Worm (Caenorhabditis elegans) whole organism, late embryonic: ENCODE measurements around the gene F34H10.1.

Experiments
- Y22D7AL.16 ChIP-seq: sonication (generic microtip); optimal IDR thresholded peaks from 2 replicates; lab custom pipeline; 2016; ENCODE audit warnings: missing genetic modification characterization, missing compliant biosample characterization
- ama-1 ChIP-seq: fragments of 150-350 bp; optimal IDR thresholded peaks from 2 replicates; lab custom pipeline; 2014
- elt-2 ChIP-seq: sonication (generic microtip); optimal IDR thresholded peaks from 2 replicates; lab custom pipeline; 2016; ENCODE audit warnings: missing genetic modification reagents, missing genetic modification characterization, missing compliant biosample characterization
- fkh-10 ChIP-seq: fragments of 150-350 bp; optimal IDR thresholded peaks from 2 replicates; lab custom pipeline; 2014; ENCODE audit warnings: missing biosample characterization, missing genetic modification reagents, missing genetic modification characterization
- hlh-30 ChIP-seq: sonication (generic microtip); optimal IDR thresholded peaks from 2 replicates; lab custom pipeline; 2017; ENCODE audit warnings: antibody characterized with exemption, missing genetic modification characterization, missing compliant biosample characterization; ENCODE audit not compliant: insufficient read depth
- hlh-6 ChIP-seq: sonication (generic microtip); optimal IDR thresholded peaks from 2 replicates; lab custom pipeline; 2016; ENCODE audit warnings: missing genotype, missing genetic modification characterization, missing compliant biosample characterization
- odd-2 ChIP-seq: sonication (generic microtip); optimal IDR thresholded peaks from 2 replicates; lab custom pipeline; 2017; ENCODE audit warnings: antibody characterized with exemption, mild to moderate bottlenecking, missing genetic modification characterization, missing compliant biosample characterization
- pha-4 ChIP-seq: fragments of 150-350 bp; optimal IDR thresholded peaks from 2 replicates; lab custom pipeline; 2018; ENCODE audit warnings: missing biosample characterization, missing genetic modification reagents, missing genetic modification characterization
- ref-2 ChIP-seq: sonication (generic microtip); optimal IDR thresholded peaks from 2 replicates; lab custom pipeline; 2016; ENCODE audit warnings: missing genetic modification characterization, missing compliant biosample characterization
- sox-4 ChIP-seq: sonication (generic microtip); optimal IDR thresholded peaks from 2 replicates; lab custom pipeline; 2017; ENCODE audit warnings: mild to moderate bottlenecking, missing genetic modification characterization, inconsistent platforms, missing compliant biosample characterization

ce11 chrX:9648098-9648574 is 22.2 kb downstream of the F34H10.1 start, which contains the start of gene F34H10.4:
- TF ChIP-seq fkh-10 (GFP tag; lab: Kevin White, UChicago) (no peak), ama-1 (lab: Kevin White, UChicago) (no peak), ref-2 (tag; lab: Kevin White, UChicago) (no peak), pha-4 (tag; lab: Kevin White, UChicago) (no peak), Y22D7AL.16 (tag; lab: Kevin White, UChicago) (no peak), odd-2 (tag; lab: Kevin White, UChicago) (no peak), hlh-6 (no peak), elt-2 (tag; lab: Kevin White, UChicago) (no peak), hlh-30 (tag; lab: Kevin White, UChicago) (no peak), sox-4 (tag; lab: Kevin White, UChicago) (no peak)
